Fruit fly (Drosophila melanogaster): Measurements from ENCODE around the gene cana.

dm6 chr2L:11306091-11306490, 36.5 kb downstream of the cana start:
- TF ChIP-seq CG14711 (tag; optimal IDR thresholded peaks at IDR 0.05) (no peak), kay (GFP tag; ENCODE audit: borderline replicate concordance) (no peak), Crg-1 (GFP tag; optimal IDR thresholded peaks at IDR 0.05) (no peak), cnc (optimal IDR thresholded peaks at IDR 0.05) (no peak), tj (GFP tag; optimal IDR thresholded peaks at IDR 0.05) (no peak), CG7101 (tag; optimal IDR thresholded peaks at IDR 0.05) (no peak), CG12768 (GFP tag; optimal IDR thresholded peaks at IDR 0.05) (no peak), Mnt (GFP tag; optimal IDR thresholded peaks at IDR 0.05) (no peak), bab1 (GFP tag; optimal IDR thresholded peaks at IDR 0.05) (no peak), Hr96 (GFP tag; optimal IDR thresholded peaks at IDR 0.05) (no peak)

All from whole organism, adult.